Fruit fly (Drosophila melanogaster) whole organism, embryonic: ENCODE measurements around the gene vari.

ENCODE experiments used
- CG15269 ChIP-seq: fragments of 200-800 bp; sonication (Bioruptor generic); optimal IDR thresholded peaks from 2 replicates; lab custom pipeline; 2018; ENCODE audit warnings: missing biosample characterization, mild to moderate bottlenecking, missing genetic modification characterization, moderate library complexity
- CG15601 ChIP-seq: fragments of 200-800 bp; sonication (Bioruptor generic); optimal IDR thresholded peaks from 3 replicates; lab custom pipeline; 2019; ENCODE audit warnings: missing biosample characterization, mild to moderate bottlenecking, missing genetic modification characterization, moderate library complexity
- CG17359 ChIP-seq: fragments of 200-800 bp; sonication (Bioruptor generic); optimal IDR thresholded peaks from 3 replicates; lab custom pipeline; 2018; ENCODE audit warnings: missing biosample characterization, mild to moderate bottlenecking, missing genetic modification characterization, moderate library complexity
- CG17361 ChIP-seq: fragments of 200-800 bp; sonication (Bioruptor generic); IDR thresholded peaks from 3 replicates; pipeline ENCODE4 v1.3.6; 2022; ENCODE audit warnings: missing biosample characterization, missing genetic modification characterization
- CG17912 ChIP-seq: fragments of 200-800 bp; sonication (Bioruptor generic); optimal IDR thresholded peaks from 2 replicates; lab custom pipeline; 2018; ENCODE audit warnings: missing biosample characterization, mild to moderate bottlenecking, missing genetic modification characterization
- CG18476 ChIP-seq: fragments of 200-800 bp; sonication (Bioruptor generic); optimal IDR thresholded peaks from 2 replicates; lab custom pipeline; 2016; ENCODE audit warnings: missing biosample characterization, mild to moderate bottlenecking, missing genetic modification characterization
- CG2875 ChIP-seq: fragments of 200-800 bp; sonication (Bioruptor generic); optimal IDR thresholded peaks from 2 replicates; lab custom pipeline; 2017; ENCODE audit warnings: missing biosample characterization, mild to moderate bottlenecking, missing genetic modification characterization, missing genetic modification reagents
- CG31441 ChIP-seq: fragments of 200-800 bp; sonication (Bioruptor generic); IDR thresholded peaks from 2 replicates; pipeline ENCODE4 v1.3.6; 2022; ENCODE audit warnings: missing biosample characterization, missing genetic modification characterization
- CG3281 ChIP-seq: fragments of 200-800 bp; sonication (Bioruptor generic); optimal IDR thresholded peaks from 3 replicates; lab custom pipeline; 2017; ENCODE audit warnings: missing biosample characterization, mild to moderate bottlenecking, missing genetic modification characterization
- CG4282 ChIP-seq: fragments of 200-800 bp; sonication (Bioruptor generic); optimal IDR thresholded peaks from 2 replicates; lab custom pipeline; 2016; ENCODE audit warnings: missing biosample characterization, missing genetic modification characterization
- CG4424 ChIP-seq: fragments of 200-800 bp; sonication (Bioruptor generic); optimal IDR thresholded peaks from 3 replicates; lab custom pipeline; 2016; ENCODE audit warnings: missing biosample characterization, missing genetic modification characterization
- CG9932 ChIP-seq: fragments of 200-800 bp; sonication (Bioruptor generic); IDR thresholded peaks from 2 replicates; pipeline ENCODE4 v1.3.6; 2022; ENCODE audit warnings: missing biosample characterization, missing genetic modification characterization
- Chrac-16 ChIP-seq: fragments of 200-800 bp; sonication (Bioruptor generic); optimal IDR thresholded peaks from 3 replicates; lab custom pipeline; 2016; ENCODE audit warnings: missing biosample characterization, missing genetic modification characterization
- D19A ChIP-seq: fragments of 200-800 bp; optimal IDR thresholded peaks from 3 replicates; lab custom pipeline; 2019; ENCODE audit warnings: missing biosample characterization, mild to moderate bottlenecking, missing genetic modification characterization, moderate library complexity
- Dbx ChIP-seq: fragments of 200-800 bp; sonication (Bioruptor generic); IDR thresholded peaks from 3 replicates; pipeline ENCODE4 v1.3.6; 2022; ENCODE audit warnings: missing biosample characterization, missing genetic modification characterization
- Deaf1 ChIP-seq: fragments of 200-800 bp; optimal IDR thresholded peaks from 3 replicates; lab custom pipeline; 2019; ENCODE audit warnings: missing biosample characterization, mild to moderate bottlenecking, missing genetic modification characterization, moderate library complexity
- Doc2 ChIP-seq: fragments of 200-800 bp; sonication (Bioruptor generic); IDR thresholded peaks from 2 replicates; pipeline ENCODE4 v1.3.6; 2022; ENCODE audit warnings: missing biosample characterization, missing genetic modification characterization
- Dp ChIP-seq: fragments of 200-800 bp; sonication (Bioruptor generic); optimal IDR thresholded peaks from 2 replicates; lab custom pipeline; 2018; ENCODE audit warnings: missing biosample characterization, mild to moderate bottlenecking, missing genetic modification characterization, moderate library complexity
- Dref ChIP-seq: fragments of 200-800 bp; sonication (Bioruptor generic); IDR thresholded peaks from 2 replicates; pipeline ENCODE4 v1.3.6; 2022; ENCODE audit warnings: missing biosample characterization, missing genetic modification characterization
- HLH4C ChIP-seq: fragments of 200-800 bp; sonication (Bioruptor generic); IDR thresholded peaks from 3 replicates; pipeline ENCODE4 v1.3.6; 2022; ENCODE audit warnings: missing biosample characterization, missing genetic modification characterization; ENCODE audit not compliant: partially characterized antibody
- HLHmδ ChIP-seq: fragments of 200-800 bp; sonication (Bioruptor generic); optimal IDR thresholded peaks from 2 replicates; lab custom pipeline; 2018; ENCODE audit warnings: missing biosample characterization, mild to moderate bottlenecking, missing genetic modification characterization, moderate library complexity
- Hsf ChIP-seq: fragments of 200-800 bp; sonication (Bioruptor generic); optimal IDR thresholded peaks from 3 replicates; lab custom pipeline; 2016; ENCODE audit warnings: missing biosample characterization, missing genetic modification characterization
- Jarid2 ChIP-seq: fragments of 200-800 bp; sonication (Bioruptor generic); optimal IDR thresholded peaks from 3 replicates; lab custom pipeline; 2017; ENCODE audit warnings: mild to moderate bottlenecking, missing biosample characterization, missing genetic modification reagents, missing genetic modification characterization
- MBD-R2 ChIP-seq: fragments of 200-800 bp; sonication (Bioruptor generic); IDR thresholded peaks from 2 replicates; pipeline ENCODE4 v1.3.6; 2022; ENCODE audit warnings: missing biosample characterization, missing genetic modification characterization
- Med ChIP-seq: fragments of 200-800 bp; sonication (Bioruptor generic); peaks from one replicate; lab custom pipeline; 2016; ENCODE audit warnings: missing biosample characterization, missing genetic modification characterization, mild to moderate bottlenecking, inconsistent platforms, moderate library complexity
- NFAT ChIP-seq: fragments of 200-800 bp; sonication (Bioruptor generic); IDR thresholded peaks from 2 replicates; pipeline ENCODE4 v1.3.6; 2022; ENCODE audit warnings: missing biosample characterization, missing genetic modification characterization
- NK7.1 ChIP-seq: fragments of 200-800 bp; sonication (Bioruptor generic); optimal IDR thresholded peaks from 3 replicates; lab custom pipeline; 2016; ENCODE audit warnings: missing biosample characterization, missing genetic modification characterization
- Optix ChIP-seq: fragments of 200-800 bp; sonication (Bioruptor generic); IDR thresholded peaks from 3 replicates; pipeline ENCODE4 v1.3.6; 2022; ENCODE audit warnings: missing biosample characterization, missing genetic modification characterization
- Rfx ChIP-seq: fragments of 200-800 bp; sonication (Bioruptor generic); IDR thresholded peaks from 2 replicates; pipeline ENCODE4 v1.3.6; 2022; ENCODE audit warnings: missing biosample characterization, missing genetic modification characterization
- Side ChIP-seq: fragments of 200-800 bp; sonication (Bioruptor generic); optimal IDR thresholded peaks from 2 replicates; lab custom pipeline; 2016; ENCODE audit warnings: missing biosample characterization, missing genetic modification characterization
- Sry-β ChIP-seq: fragments of 200-800 bp; sonication (Bioruptor generic); optimal IDR thresholded peaks from 2 replicates; lab custom pipeline; 2018; ENCODE audit warnings: missing biosample characterization, mild to moderate bottlenecking, missing genetic modification characterization, moderate library complexity
- Ssrp ChIP-seq: fragments of 200-800 bp; sonication (Bioruptor generic); optimal IDR thresholded peaks from 2 replicates; lab custom pipeline; 2018; ENCODE audit warnings: missing biosample characterization, mild to moderate bottlenecking, missing genetic modification characterization, moderate library complexity
- aop ChIP-seq: fragments of 200-800 bp; sonication (Bioruptor generic); IDR thresholded peaks from 2 replicates; pipeline ENCODE4 v1.3.6; 2022; ENCODE audit warnings: missing biosample characterization, missing genetic modification characterization
- bab2 ChIP-seq: fragments of 200-800 bp; sonication (Bioruptor generic); optimal IDR thresholded peaks from 2 replicates; lab custom pipeline; 2016; ENCODE audit warnings: missing biosample characterization, missing genetic modification characterization
- bsh ChIP-seq, 2 experiments: fragments of 200-800 bp; sonication (Bioruptor generic); optimal IDR thresholded peaks; 2 replicates each; lab custom pipeline; 2017 to 2018; ENCODE audit warnings: mild to moderate bottlenecking in 2 of 2, missing biosample characterization in 2 of 2, missing genetic modification characterization in 2 of 2, moderate library complexity in 1 of 2
- disco-r ChIP-seq: fragments of 200-800 bp; sonication (Bioruptor generic); optimal IDR thresholded peaks from 2 replicates; lab custom pipeline; 2016; ENCODE audit warnings: missing biosample characterization, missing genetic modification characterization
- dysf ChIP-seq: fragments of 200-800 bp; sonication (Bioruptor generic); IDR thresholded peaks from 3 replicates; pipeline ENCODE4 v1.3.6; 2022; ENCODE audit warnings: missing biosample characterization, missing genetic modification characterization
- emc ChIP-seq: fragments of 200-800 bp; sonication (Bioruptor generic); optimal IDR thresholded peaks from 2 replicates; lab custom pipeline; 2016; ENCODE audit warnings: missing biosample characterization, missing genetic modification characterization
- fd102C ChIP-seq: fragments of 200-800 bp; sonication (Bioruptor generic); optimal IDR thresholded peaks from 2 replicates; lab custom pipeline; 2018; ENCODE audit warnings: missing biosample characterization, mild to moderate bottlenecking, missing genetic modification characterization, moderate library complexity
- hb ChIP-seq: fragments of 200-800 bp; sonication (Bioruptor generic); IDR thresholded peaks from 3 replicates; pipeline ENCODE4 v1.3.6; 2022; ENCODE audit warnings: missing biosample characterization, missing genetic modification characterization; ENCODE audit not compliant: partially characterized antibody
- jing ChIP-seq: fragments of 200-800 bp; sonication (Bioruptor generic); optimal IDR thresholded peaks from 2 replicates; lab custom pipeline; 2018; ENCODE audit warnings: missing biosample characterization, mild to moderate bottlenecking, missing genetic modification characterization
- lilli ChIP-seq: fragments of 200-800 bp; sonication (Bioruptor generic); optimal IDR thresholded peaks from 3 replicates; lab custom pipeline; 2016; ENCODE audit warnings: missing biosample characterization, missing genetic modification characterization
- mirr ChIP-seq: fragments of 200-800 bp; sonication (Bioruptor generic); optimal IDR thresholded peaks from 3 replicates; lab custom pipeline; 2018; ENCODE audit warnings: missing biosample characterization, mild to moderate bottlenecking, missing genetic modification characterization
- nerfin-2 ChIP-seq: fragments of 200-800 bp; sonication (Bioruptor generic); IDR thresholded peaks from 2 replicates; pipeline ENCODE4 v1.3.6; 2022; ENCODE audit warnings: missing biosample characterization, missing genetic modification characterization; ENCODE audit not compliant: partially characterized antibody
- nmo ChIP-seq: fragments of 200-800 bp; sonication (Bioruptor generic); optimal IDR thresholded peaks from 2 replicates; lab custom pipeline; 2018; ENCODE audit warnings: missing biosample characterization, mild to moderate bottlenecking, missing genetic modification characterization, moderate library complexity
- nom ChIP-seq: fragments of 200-800 bp; sonication (Bioruptor generic); optimal IDR thresholded peaks from 2 replicates; lab custom pipeline; 2017; ENCODE audit warnings: missing biosample characterization, missing genetic modification characterization, mild to moderate bottlenecking, moderate library complexity, missing genetic modification reagents
- prd ChIP-seq, 3 experiments: fragments of >200 bp in 2 of 3; fragments of 200-800 bp in 1 of 3; sonication (Bioruptor generic) in 1 of 3; optimal IDR thresholded peaks in 2 of 3; IDR thresholded peaks in 1 of 3; 2 replicates in 2 of 3; 3 replicates in 1 of 3; pipeline versions ENCODE4 v1.3.6 to Lab custom; 2017 to 2022; ENCODE audit warnings: missing biosample characterization in 1 of 3, missing genetic modification characterization in 1 of 3
- pzg ChIP-seq: fragments of 200-800 bp; sonication (Bioruptor generic); optimal IDR thresholded peaks from 3 replicates; lab custom pipeline; 2018; ENCODE audit warnings: missing biosample characterization, mild to moderate bottlenecking, missing genetic modification characterization, moderate library complexity
- sqz ChIP-seq: fragments of 200-800 bp; sonication (Bioruptor generic); optimal IDR thresholded peaks from 3 replicates; lab custom pipeline; 2018; ENCODE audit warnings: missing biosample characterization, mild to moderate bottlenecking, missing genetic modification characterization
- unpg ChIP-seq: fragments of 200-800 bp; sonication (Bioruptor generic); optimal IDR thresholded peaks from 3 replicates; lab custom pipeline; 2018; ENCODE audit warnings: missing biosample characterization, mild to moderate bottlenecking, missing genetic modification characterization, moderate library complexity

Gene vari

DNA sequence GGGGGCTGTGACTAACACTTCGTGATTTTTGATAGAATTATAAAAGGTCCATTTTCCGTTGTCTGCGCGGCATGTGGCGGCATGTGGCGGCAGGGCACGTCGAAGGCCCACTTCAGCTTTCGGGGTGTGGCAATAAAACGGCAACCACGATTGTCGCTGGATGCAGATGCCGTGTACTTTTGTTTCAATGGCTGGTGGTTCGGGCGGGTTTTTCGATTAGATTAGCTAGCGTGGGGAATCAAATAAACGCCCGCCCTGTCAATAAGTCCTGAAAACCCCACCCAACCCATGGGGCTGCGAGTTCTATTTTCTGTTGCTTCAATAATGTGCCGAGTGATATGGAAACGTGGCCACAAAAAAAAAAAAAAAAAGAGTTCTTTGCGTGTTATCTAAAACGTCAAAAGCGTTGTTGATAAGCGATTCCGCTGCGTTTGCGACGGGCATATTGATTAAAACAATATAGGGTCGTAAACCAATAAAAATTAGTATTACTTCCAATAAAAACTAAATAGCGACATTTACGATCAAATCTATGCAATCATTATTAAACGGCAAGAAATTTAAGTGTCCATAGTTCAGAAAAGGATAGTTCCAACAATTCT lies 23.3 kb downstream of the vari start (continued):
- TF ChIP-seq Med (GFP tag; lab: Kevin White, UChicago) (peak; percentile 50), sqz (GFP tag; lab: Kevin White, UChicago) (peak; percentile 40), CG4424 (no peak), Deaf1 (no peak), Sry-β (GFP tag; lab: Kevin White, UChicago) (no peak), Dref (no peak), Dbx (GFP tag; lab: Robert Waterston, UW) (no peak), CG15601 (tag; lab: Kevin White, UChicago) (peak; percentile 10), Hsf (GFP tag; lab: Kevin White, UChicago) (no peak), mirr (GFP tag; lab: Kevin White, UChicago) (peak; percentile 1), emc (no peak), NFAT (GFP tag; lab: Robert Waterston, UW) (0 out of 2 replicates have a peak, but pooled peaks have one; percentile 23), bab2 (GFP tag; lab: Kevin White, UChicago) (no peak), CG18476 (GFP tag; lab: Kevin White, UChicago) (no peak), Jarid2 (no peak), pzg (GFP tag; lab: Kevin White, UChicago) (no peak), nmo (GFP tag; lab: Kevin White, UChicago) (no peak), CG4282 (GFP tag; lab: Kevin White, UChicago) (no peak), nom (GFP tag; lab: Kevin White, UChicago) (no peak), nerfin-2 (GFP tag; lab: Robert Waterston, UW) (no peak), unpg (GFP tag; lab: Kevin White, UChicago) (peak; percentile 38), Chrac-16 (GFP tag; lab: Kevin White, UChicago) (no peak), CG31441 (0 out of 2 replicates have a peak, but pooled peaks have one; percentile 19), HLH4C (GFP tag; lab: Robert Waterston, UW) (no peak), MBD-R2 (GFP tag; lab: Robert Waterston, UW) (no peak), Side (no peak), Optix (GFP tag; lab: Robert Waterston, UW) (no peak), CG3281 (GFP tag; lab: Kevin White, UChicago) (peak; percentile 18), lilli (GFP tag; lab: Kevin White, UChicago) (no peak), dysf (GFP tag; lab: Robert Waterston, UW) (no peak), Ssrp (tag; lab: Kevin White, UChicago) (no peak), CG17361 (GFP tag; lab: Robert Waterston, UW) (no peak), aop (GFP tag; lab: Robert Waterston, UW) (no peak), Doc2 (GFP tag; lab: Robert Waterston, UW) (no peak), bsh (GFP tag; optimal IDR thresholded peaks at IDR 0.05; lab: Kevin White, UChicago) (peak in 1 of 2 experiments; percentile 6), jing (GFP tag; lab: Kevin White, UChicago) (no peak)

DNA sequence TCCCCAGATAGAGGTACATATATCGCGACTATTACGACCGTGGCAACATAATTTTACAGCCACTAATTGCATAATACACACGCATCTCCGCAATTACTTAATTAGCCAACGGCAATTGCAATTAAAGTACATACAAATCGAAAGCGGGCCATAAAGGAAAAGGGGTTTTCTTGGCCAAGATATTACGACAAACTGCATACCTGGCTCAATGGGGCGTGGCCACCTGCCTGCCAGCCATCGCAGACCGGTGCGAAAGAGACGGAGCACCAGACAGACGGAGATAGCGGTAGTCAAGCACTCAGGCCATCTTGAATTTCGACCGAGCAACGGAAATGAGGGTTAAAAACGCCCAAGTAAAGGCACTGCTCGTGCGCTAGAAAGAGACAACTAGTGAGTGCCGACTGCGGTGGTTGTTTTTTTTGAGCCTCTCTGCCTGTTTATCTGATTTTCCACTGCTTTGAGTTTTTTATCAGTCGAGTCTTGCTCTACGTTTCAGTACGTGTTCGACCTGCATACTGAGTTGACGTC lies 26.5 kb downstream of the vari start, which contains the start of gene cad:
cad (plus strand) TSS at position 490 of the 528 bp plus-strand sequence.
- TF ChIP-seq Dp (GFP tag; lab: Kevin White, UChicago) (no peak), D19A (tag; lab: Kevin White, UChicago) (no peak), CG15269 (peak; percentile 13), disco-r (GFP tag; lab: Kevin White, UChicago) (no peak), CG17912 (GFP tag; lab: Kevin White, UChicago) (peak; percentile 44), Rfx (GFP tag; lab: Robert Waterston, UW) (peak; percentile 60), prd (optimal IDR thresholded peaks at IDR 0.05; lab: Kevin White, UChicago) (no peak), prd (GFP tag; IDR thresholded peaks at IDR 0.05; lab: Robert Waterston, UW) (no peak), fd102C (no peak), CG2875 (GFP tag; lab: Kevin White, UChicago) (no peak), CG9932 (GFP tag; lab: Robert Waterston, UW) (no peak), HLHmδ (GFP tag; lab: Kevin White, UChicago) (peak; percentile 3), CG17359 (tag; lab: Kevin White, UChicago) (peak; percentile 15), NK7.1 (GFP tag; lab: Kevin White, UChicago) (no peak), hb (GFP tag; lab: Robert Waterston, UW) (no peak)
